Worm (Caenorhabditis elegans) whole organism, L3 larva: ENCODE measurements around the gene F16B4.7.
A peak's percentile ranks its signal among the peaks of the same experiment; 100 is the strongest.

ENCODE experiments used
- R02D3.7 ChIP-seq: fragments of 150-350 bp; optimal IDR thresholded peaks from 2 replicates; lab custom pipeline; 2014; ENCODE audit warnings: missing biosample characterization, missing genetic modification characterization
- ZK546.5 ChIP-seq: sonication (generic microtip); optimal IDR thresholded peaks from 2 replicates; lab custom pipeline; 2017; ENCODE audit warnings: missing biosample characterization, missing genetic modification characterization
- aly-2 ChIP-seq: fragments of 150-350 bp; optimal IDR thresholded peaks from 2 replicates; lab custom pipeline; 2014; ENCODE audit warnings: missing biosample characterization, missing genetic modification characterization
- ceh-28 ChIP-seq: fragments of 150-350 bp; optimal IDR thresholded peaks from 2 replicates; lab custom pipeline; 2014; ENCODE audit warnings: missing biosample characterization, missing genetic modification reagents, missing genetic modification characterization
- ceh-82 ChIP-seq: fragments of 150-350 bp; optimal IDR thresholded peaks from 2 replicates; lab custom pipeline; 2014; ENCODE audit warnings: missing biosample characterization, missing genetic modification characterization
- ceh-9 ChIP-seq: sonication (generic microtip); optimal IDR thresholded peaks from 2 replicates; lab custom pipeline; 2018; ENCODE audit warnings: missing biosample characterization, missing genetic modification characterization
- daf-12 ChIP-seq: fragments of 150-350 bp; optimal IDR thresholded peaks from 2 replicates; lab custom pipeline; 2014; ENCODE audit warnings: missing biosample characterization, missing genetic modification reagents, missing genetic modification characterization
- egl-27 ChIP-seq: sonication (generic microtip); optimal IDR thresholded peaks from 4 replicates; lab custom pipeline; 2017; ENCODE audit warnings: missing biosample characterization, missing genetic modification reagents, missing genetic modification characterization
- elt-1 ChIP-seq: fragments of 150-350 bp; optimal IDR thresholded peaks from 2 replicates; lab custom pipeline; 2014; ENCODE audit warnings: missing biosample characterization, missing genetic modification characterization
- elt-2 ChIP-seq: sonication (generic microtip); optimal IDR thresholded peaks from 2 replicates; lab custom pipeline; 2016; ENCODE audit warnings: missing genetic modification reagents, mild to moderate bottlenecking, missing genetic modification characterization, missing compliant biosample characterization
- elt-3 ChIP-seq, 3 experiments: fragments of 150-350 bp in 1 of 3; sonication (generic microtip) in 2 of 3; optimal IDR thresholded peaks; 2 replicates in 2 of 3; 4 replicates in 1 of 3; lab custom pipeline; 2014 to 2017; ENCODE audit warnings: missing biosample characterization in 3 of 3, missing genetic modification characterization in 3 of 3
- fkh-10 ChIP-seq: sonication (generic microtip); optimal IDR thresholded peaks from 2 replicates; lab custom pipeline; 2017; ENCODE audit warnings: missing biosample characterization, missing genetic modification reagents, missing genetic modification characterization
- fkh-2 ChIP-seq: fragments of 150-350 bp; optimal IDR thresholded peaks from 2 replicates; lab custom pipeline; 2014; ENCODE audit warnings: missing biosample characterization, missing genetic modification reagents, missing genetic modification characterization
- fos-1 ChIP-seq: fragments of 150-350 bp; optimal IDR thresholded peaks from 2 replicates; lab custom pipeline; 2014; ENCODE audit warnings: missing biosample characterization, missing genetic modification characterization
- hmg-11 ChIP-seq: sonication (generic microtip); optimal IDR thresholded peaks from 2 replicates; lab custom pipeline; 2016; ENCODE audit warnings: missing genetic modification characterization, missing compliant biosample characterization
- jun-1 ChIP-seq: fragments of 150-350 bp; optimal IDR thresholded peaks from 2 replicates; lab custom pipeline; 2014; ENCODE audit warnings: missing biosample characterization, missing genetic modification reagents, missing genetic modification characterization
- lin-39 ChIP-seq: fragments of 150-350 bp; optimal IDR thresholded peaks from 2 replicates; lab custom pipeline; 2018; ENCODE audit warnings: missing biosample characterization, missing genetic modification reagents, missing genetic modification characterization
- lsy-12 ChIP-seq: sonication (generic microtip); optimal IDR thresholded peaks from 2 replicates; lab custom pipeline; 2016; ENCODE audit warnings: mild to moderate bottlenecking, missing genetic modification characterization, missing compliant biosample characterization
- nfya-1 ChIP-seq: sonication (generic microtip); optimal IDR thresholded peaks from 2 replicates; lab custom pipeline; 2017; ENCODE audit warnings: missing genetic modification characterization, mild to moderate bottlenecking, missing compliant biosample characterization, antibody characterized with exemption, moderate library complexity; ENCODE audit not compliant: insufficient read depth
- nhr-11 ChIP-seq: fragments of 150-350 bp; optimal IDR thresholded peaks from 2 replicates; lab custom pipeline; 2014; ENCODE audit warnings: missing biosample characterization, missing genetic modification characterization
- nhr-12 ChIP-seq: fragments of 150-350 bp; optimal IDR thresholded peaks from 2 replicates; lab custom pipeline; 2014; ENCODE audit warnings: missing biosample characterization, missing genetic modification characterization
- nhr-237 ChIP-seq: fragments of 150-350 bp; optimal IDR thresholded peaks from 2 replicates; lab custom pipeline; 2014; ENCODE audit warnings: missing biosample characterization, missing genetic modification characterization
- nhr-25 ChIP-seq: sonication (generic microtip); optimal IDR thresholded peaks from 2 replicates; lab custom pipeline; 2017; ENCODE audit warnings: missing biosample characterization, missing genetic modification characterization
- nhr-28 ChIP-seq: fragments of 150-350 bp; optimal IDR thresholded peaks from 2 replicates; lab custom pipeline; 2014; ENCODE audit warnings: missing biosample characterization, missing genetic modification characterization
- nhr-76 ChIP-seq: fragments of 150-350 bp; sonication (generic microtip); optimal IDR thresholded peaks from 5 replicates; lab custom pipeline; 2014; ENCODE audit warnings: missing biosample characterization, missing genetic modification characterization
- nhr-77 ChIP-seq: fragments of 150-350 bp; optimal IDR thresholded peaks from 2 replicates; lab custom pipeline; 2014; ENCODE audit warnings: missing biosample characterization, missing genetic modification characterization
- pha-4 ChIP-seq: fragments of 150-350 bp; optimal IDR thresholded peaks from 2 replicates; lab custom pipeline; 2014; ENCODE audit warnings: missing biosample characterization, missing genetic modification reagents, missing genetic modification characterization
- pqm-1 ChIP-seq: fragments of 150-350 bp; optimal IDR thresholded peaks from 2 replicates; lab custom pipeline; 2017; ENCODE audit warnings: missing biosample characterization, missing genetic modification characterization, inconsistent platforms
- skn-1 ChIP-seq: fragments of 150-350 bp; optimal IDR thresholded peaks from 2 replicates; lab custom pipeline; 2014; ENCODE audit warnings: missing biosample characterization, missing genetic modification characterization
- tbx-2 ChIP-seq: sonication (generic microtip); optimal IDR thresholded peaks from 2 replicates; lab custom pipeline; 2016; ENCODE audit warnings: mild to moderate bottlenecking, missing genetic modification characterization, missing compliant biosample characterization
- zag-1 ChIP-seq: fragments of 150-350 bp; optimal IDR thresholded peaks from 2 replicates; lab custom pipeline; 2014; ENCODE audit warnings: missing biosample characterization, missing genetic modification characterization
- ztf-4 ChIP-seq: fragments of 150-350 bp; optimal IDR thresholded peaks from 2 replicates; lab custom pipeline; 2014; ENCODE audit warnings: missing biosample characterization, missing genetic modification characterization

Gene F16B4.7

DNA sequence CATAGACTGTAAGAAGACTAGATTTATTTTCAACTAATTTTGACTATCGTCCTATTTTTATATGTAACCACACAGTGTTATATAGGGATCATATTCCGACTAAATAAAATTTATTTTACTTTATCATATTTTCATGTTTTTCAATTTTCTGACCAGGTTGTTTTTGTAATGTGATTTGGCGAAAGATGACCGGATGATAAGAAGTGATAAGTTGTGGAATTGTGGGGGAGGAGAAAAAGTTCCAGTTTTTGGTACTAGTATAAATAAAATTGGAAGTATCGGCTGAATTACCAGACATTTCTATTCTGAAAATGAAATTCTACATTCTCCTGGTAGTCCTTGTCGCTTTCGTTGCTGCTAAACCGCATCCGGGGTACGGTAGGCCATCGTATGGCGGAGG is at the start of gene F16B4.7:
TSS of gene F16B4.7 (plus strand) at position 301 of the 400 bp plus-strand sequence.
- TF ChIP-seq nhr-11 (tag; lab: Kevin White, UChicago) (no peak), pqm-1 (tag; lab: Kevin White, UChicago) (no peak), nfya-1 (tag; lab: Kevin White, UChicago) (no peak)
- TF ChIP-seq, all 47 proteins: peak for 0

DNA sequence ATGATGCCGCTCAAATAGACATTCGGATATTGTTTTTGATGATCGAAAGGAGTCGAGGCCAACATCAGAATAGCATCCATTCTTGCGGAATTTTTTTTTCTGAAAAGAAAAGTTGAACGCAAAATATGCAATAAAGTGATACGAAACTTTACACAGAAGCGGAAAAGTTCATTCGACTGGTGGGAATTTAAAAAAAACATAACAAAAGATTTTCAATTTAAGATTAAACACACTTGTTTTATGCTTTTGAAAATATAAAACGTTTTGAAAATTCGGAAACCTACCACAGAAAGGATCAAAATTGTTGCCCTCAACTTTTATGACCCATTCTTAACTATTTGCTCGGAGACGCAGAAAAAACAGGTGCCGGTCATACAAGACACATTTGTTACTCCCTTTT is 48.5 kb upstream of the F16B4.7 start, which contains the start of gene K02H11.9:
TSS of gene K02H11.9 (minus strand) at position 101 of the 400 bp plus-strand sequence.
- TF ChIP-seq daf-12 (tag; lab: Kevin White, UChicago) = no peak
- TF ChIP-seq jun-1 (tag; lab: Kevin White, UChicago) = no peak
- no peak for TF ChIP-seq ceh-82 (tag; lab: Kevin White, UChicago)
- TF ChIP-seq nhr-11 (tag; lab: Kevin White, UChicago) = no peak
- TF ChIP-seq aly-2 (tag; lab: Kevin White, UChicago) = no peak

DNA sequence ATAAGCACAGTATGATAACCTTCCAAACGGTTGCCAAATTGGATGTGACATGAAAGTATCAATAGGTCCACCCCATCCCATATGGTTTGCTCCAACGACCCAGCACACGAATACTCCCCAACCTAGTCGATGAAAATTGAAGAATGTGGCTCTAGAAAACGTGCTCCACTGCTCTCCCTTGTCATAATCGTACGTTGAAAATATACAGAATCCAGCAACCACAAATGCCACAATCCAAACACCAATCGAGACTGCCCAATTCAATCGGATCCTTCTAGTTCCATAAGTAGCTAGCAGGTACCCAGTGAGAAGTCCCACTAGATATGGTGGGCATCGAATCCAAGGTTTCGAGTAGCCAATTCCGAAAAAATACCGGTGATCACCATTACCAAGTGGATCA is 46.7 kb upstream of the F16B4.7 start:
- TF ChIP-seq nhr-12 (tag; lab: Kevin White, UChicago) = no peak
- no peak for TF ChIP-seq ceh-9
- TF ChIP-seq fkh-10 (GFP tag; lab: Kevin White, UChicago) = no peak
- no peak for TF ChIP-seq ztf-4 (tag; lab: Kevin White, UChicago)
- TF ChIP-seq lin-39 (tag; lab: Kevin White, UChicago) = no peak
- TF ChIP-seq R02D3.7 = no peak
- TF ChIP-seq ZK546.5 (tag; lab: Kevin White, UChicago) = no peak

DNA sequence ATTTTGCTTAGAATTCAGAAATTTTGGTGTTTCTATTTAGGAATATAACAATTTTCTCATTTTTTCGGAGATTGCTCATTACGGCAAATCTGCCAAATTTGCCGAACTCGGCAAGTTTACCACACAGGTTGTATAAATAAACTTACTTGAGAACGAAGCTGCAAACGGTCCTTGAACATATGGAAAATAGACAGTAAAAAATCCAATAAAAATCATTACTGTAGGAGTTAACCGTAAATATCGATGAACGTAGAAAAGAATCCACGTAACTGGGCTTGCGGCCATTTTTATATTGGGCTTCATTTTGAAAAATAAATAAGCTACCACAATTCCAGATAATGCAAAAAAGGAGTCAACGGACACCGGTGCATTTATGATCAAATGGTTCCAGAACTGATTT is 45.3 kb upstream of the F16B4.7 start:
- TF ChIP-seq nhr-11 (tag; lab: Kevin White, UChicago) = no peak
- TF ChIP-seq skn-1 (tag; lab: Kevin White, UChicago) = no peak
- no peak for TF ChIP-seq nhr-28
- TF ChIP-seq pha-4 (tag; lab: Kevin White, UChicago) = no peak
- no peak for TF ChIP-seq ceh-28 (tag; lab: Kevin White, UChicago)
- TF ChIP-seq fos-1 (tag; lab: Kevin White, UChicago) = no peak
- TF ChIP-seq zag-1 (tag; lab: Kevin White, UChicago) = no peak
- TF ChIP-seq nhr-76 (tag; lab: Kevin White, UChicago) = no peak
- TF ChIP-seq nhr-25 (tag; lab: Kevin White, UChicago) = no peak
- TF ChIP-seq ceh-82 (tag; lab: Kevin White, UChicago) = no peak
- TF ChIP-seq hmg-11 (tag; lab: Kevin White, UChicago) = no peak

DNA sequence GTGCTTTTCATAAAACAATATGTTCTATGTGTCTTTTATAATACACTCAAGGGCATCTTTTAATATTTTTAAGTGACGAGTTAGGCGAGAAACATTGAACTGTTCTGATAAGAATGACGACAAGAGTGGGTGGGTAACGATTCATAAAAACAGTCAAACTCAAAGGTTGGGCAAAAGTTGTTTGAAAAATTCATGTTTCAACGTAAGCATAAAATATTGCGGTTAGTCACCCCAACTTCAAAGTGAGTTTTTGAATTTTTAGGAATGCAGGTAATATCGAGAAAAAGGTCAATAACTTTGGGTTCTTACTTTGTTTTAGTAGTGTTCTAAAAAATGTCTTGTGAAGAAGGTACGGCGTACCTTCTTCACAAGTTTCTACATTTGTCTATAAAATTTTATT is 43.7 kb upstream of the F16B4.7 start, which contains the start of gene oac-31:
TSS of gene oac-31 (minus strand) at position 101 of the 400 bp plus-strand sequence.
- TF ChIP-seq elt-3 (tag; optimal IDR thresholded peaks at IDR 0.05; lab: Kevin White, UChicago) (no peak), nfya-1 (tag; lab: Kevin White, UChicago) (no peak), tbx-2 (tag; lab: Kevin White, UChicago) (no peak), pqm-1 (tag; lab: Kevin White, UChicago) (peak; percentile 40)

DNA sequence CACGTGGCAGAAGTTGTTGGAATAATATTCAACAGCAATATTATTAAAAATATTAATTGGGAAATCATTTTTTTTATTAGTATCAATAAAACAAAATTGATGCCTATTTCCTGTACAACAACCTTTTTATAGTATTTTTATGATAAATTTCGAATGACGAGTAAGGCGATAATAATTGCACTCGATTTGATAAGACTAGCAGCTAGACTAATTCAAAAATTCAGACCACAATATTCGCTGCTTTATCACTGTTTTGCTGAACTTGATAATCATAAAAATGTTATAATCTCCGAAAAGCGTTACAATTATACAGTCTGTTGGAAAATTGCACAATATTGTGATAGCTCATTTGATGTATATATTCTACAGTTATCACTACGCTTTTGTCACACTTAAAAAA is 39.8 kb upstream of the F16B4.7 start, which contains the start of gene oac-32:
TSS of gene oac-32 (minus strand) at position 90 of the 400 bp plus-strand sequence.
- peak; percentile 62 for TF ChIP-seq elt-2 (tag; lab: Kevin White, UChicago)
- TF ChIP-seq pqm-1 (tag; lab: Kevin White, UChicago) = peak; percentile 75
- TF ChIP-seq pha-4 (tag; lab: Kevin White, UChicago) = no peak

DNA sequence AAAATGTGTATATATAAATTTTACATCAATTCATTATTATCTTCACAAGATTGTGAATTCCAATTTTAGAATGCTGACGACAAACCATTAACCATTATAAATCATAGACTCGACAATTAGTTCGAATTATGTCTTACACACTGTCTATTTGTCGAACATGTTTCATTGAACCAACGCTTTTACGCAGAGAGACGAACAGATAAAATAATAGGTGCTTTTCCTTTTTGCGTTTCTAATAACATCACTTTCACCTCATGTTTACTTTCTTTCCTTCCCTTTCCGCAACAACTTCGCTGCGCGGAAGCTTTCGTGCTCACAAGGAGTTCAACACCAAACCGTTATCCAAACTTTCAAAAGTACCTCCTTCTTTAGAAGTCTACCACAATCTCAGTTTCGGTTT is 37.7 kb upstream of the F16B4.7 start, which contains the start of gene F52F10.2:
TSS of gene F52F10.2 (plus strand) at position 301 of the 400 bp plus-strand sequence.
- TF ChIP-seq hmg-11 (tag; lab: Kevin White, UChicago) (no peak), lsy-12 (tag; lab: Kevin White, UChicago) (no peak), nhr-237 (no peak), nhr-28 (no peak), egl-27 (tag; lab: Kevin White, UChicago) (no peak), fkh-2 (tag; lab: Kevin White, UChicago) (no peak), nhr-77 (tag; lab: Kevin White, UChicago) (no peak), nhr-76 (tag; lab: Kevin White, UChicago) (no peak), elt-1 (tag; lab: Kevin White, UChicago) (no peak), jun-1 (tag; lab: Kevin White, UChicago) (no peak), nhr-25 (tag; lab: Kevin White, UChicago) (no peak), nhr-11 (tag; lab: Kevin White, UChicago) (no peak), aly-2 (tag; lab: Kevin White, UChicago) (no peak)
